Fruit fly (Drosophila melanogaster): Measurements from ENCODE around the gene Faf2.

Gene Faf2

DNA sequence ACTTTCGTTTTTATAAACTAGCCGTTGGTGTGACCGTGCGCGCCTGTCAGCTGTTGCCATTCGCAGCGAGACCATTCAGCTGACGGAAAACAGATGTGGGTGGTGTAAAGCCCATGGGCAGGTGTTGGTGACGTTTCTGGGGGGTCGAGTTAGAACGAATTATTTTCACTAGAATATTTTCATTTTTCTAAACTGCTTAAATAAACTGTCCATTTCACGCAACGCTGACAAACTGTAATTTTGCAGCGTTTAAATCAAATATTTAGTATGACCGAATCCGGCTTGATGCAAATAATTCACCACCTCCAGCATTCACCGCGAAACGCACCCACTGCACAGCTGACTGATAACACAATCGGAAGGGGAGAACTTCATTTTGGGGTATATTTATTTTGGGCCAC, 13.1 kb downstream of the Faf2 start, which contains the start of the genes CG10383 and CG10338 (continued):
- TF ChIP-seq CG34224 (GFP tag; IDR thresholded peaks at IDR 0.05; ENCODE audit: partially characterized antibody) (no peak), emc (GFP tag; optimal IDR thresholded peaks at IDR 0.05) (peak; percentile 82), insv (GFP tag; optimal IDR thresholded peaks at IDR 0.05) (peak in 1 of 2 experiments; percentile 43), Fer1 (GFP tag; optimal IDR thresholded peaks at IDR 0.05) (peak; percentile 81), CG8388 (GFP tag; optimal IDR thresholded peaks at IDR 0.05) (peak; percentile 71), CG1024 (GFP tag; IDR thresholded peaks at IDR 0.05) (peak; percentile 83), CG31365 (tag; optimal IDR thresholded peaks at IDR 0.05) (peak; percentile 60), CG12391 (tag; optimal IDR thresholded peaks at IDR 0.05) (peak; percentile 80), B-H1 (GFP tag; IDR thresholded peaks at IDR 0.05) (peak; percentile 86), CG4820 (GFP tag; optimal IDR thresholded peaks at IDR 0.05) (peak; percentile 66), fd102C (GFP tag; optimal IDR thresholded peaks at IDR 0.05) (no peak), mirr (GFP tag; optimal IDR thresholded peaks at IDR 0.05) (peak; percentile 41), sc (optimal IDR thresholded peaks at IDR 0.05) (no peak), sc (GFP tag; optimal IDR thresholded peaks at IDR 0.05) (peak; percentile 33), CG15011 (GFP tag; optimal IDR thresholded peaks at IDR 0.05) (peak; percentile 43), Deaf1 (tag; optimal IDR thresholded peaks at IDR 0.05) (peak; percentile 41), CG14667 (GFP tag; IDR thresholded peaks at IDR 0.05) (peak; percentile 84), vnd (GFP tag; IDR thresholded peaks at IDR 0.05; ENCODE audit: partially characterized antibody) (no peak), CG11723 (GFP tag; optimal IDR thresholded peaks at IDR 0.05) (peak; percentile 62), Pdp1 (GFP tag; optimal IDR thresholded peaks at IDR 0.05) (peak; percentile 86 to 89), CTCF (GFP tag; optimal IDR thresholded peaks at IDR 0.05) (peak; percentile 8), exex (tag; optimal IDR thresholded peaks at IDR 0.05) (peak; percentile 59), CG4854 (GFP tag; optimal IDR thresholded peaks at IDR 0.05) (peak; percentile 58), ara (GFP tag; IDR thresholded peaks at IDR 0.05) (peak; percentile 81), scrt (GFP tag; optimal IDR thresholded peaks at IDR 0.05) (peak; percentile 72), CG7556 (GFP tag; optimal IDR thresholded peaks at IDR 0.05) (peak; percentile 69), Rx (GFP tag; IDR thresholded peaks at IDR 0.05) (peak; percentile 90), tio (GFP tag; optimal IDR thresholded peaks at IDR 0.05) (peak; percentile 74), Atf3 (GFP tag; optimal IDR thresholded peaks at IDR 0.05) (peak; percentile 89), Dll (GFP tag; IDR thresholded peaks at IDR 0.05; ENCODE audit: partially characterized antibody) (no peak), CG3838 (GFP tag; optimal IDR thresholded peaks at IDR 0.05) (peak; percentile 65), pfk (GFP tag; optimal IDR thresholded peaks at IDR 0.05) (no peak), cg (GFP tag; optimal IDR thresholded peaks at IDR 0.05) (no peak), dmrt99B (tag; optimal IDR thresholded peaks at IDR 0.05) (peak; percentile 72), CG16863 (GFP tag; optimal IDR thresholded peaks at IDR 0.05) (peak; percentile 83), CkIIα-i1 (GFP tag; IDR thresholded peaks at IDR 0.05) (no peak), CG7963 (GFP tag; IDR thresholded peaks at IDR 0.05; ENCODE audit: partially characterized antibody) (no peak), cato (GFP tag; optimal IDR thresholded peaks at IDR 0.05; ENCODE audit: borderline replicate concordance) (peak; percentile 69), corto (GFP tag; optimal IDR thresholded peaks at IDR 0.05) (peak; percentile 43), Side (GFP tag; optimal IDR thresholded peaks at IDR 0.05) (peak; percentile 90), CG15696 (tag; optimal IDR thresholded peaks at IDR 0.05) (peak; percentile 20), Oaz (GFP tag; IDR thresholded peaks at IDR 0.05) (peak; percentile 68), tna (GFP tag; IDR thresholded peaks at IDR 0.05; ENCODE audit: partially characterized antibody) (no peak), Blimp-1 (GFP tag; optimal IDR thresholded peaks at IDR 0.05) (peak; percentile 92), crol (GFP tag; IDR thresholded peaks at IDR 0.05) (peak; percentile 43; the same call in 1 of the 2 replicates), bigmax (GFP tag; optimal IDR thresholded peaks at IDR 0.05) (no peak), sqz (GFP tag; optimal IDR thresholded peaks at IDR 0.05) (no peak), bcd (GFP tag; optimal IDR thresholded peaks at IDR 0.05) (peak; percentile 83), CG14860 (GFP tag; IDR thresholded peaks at IDR 0.05; ENCODE audit: partially characterized antibody) (no peak), eyg (GFP tag; optimal IDR thresholded peaks at IDR 0.05) (peak; percentile 88), Spps (tag; optimal IDR thresholded peaks at IDR 0.05) (peak; percentile 37)
